Worm (Caenorhabditis elegans) whole organism, dauer: Measurements from ENCODE around the gene F16B4.2.

Experiments
- unc-62 ChIP-seq: sonication (generic microtip); optimal IDR thresholded peaks from 2 replicates; lab custom pipeline; 2017; ENCODE audit warnings: missing biosample characterization, missing genetic modification reagents, missing genetic modification characterization

Gene F16B4.2

DNA sequence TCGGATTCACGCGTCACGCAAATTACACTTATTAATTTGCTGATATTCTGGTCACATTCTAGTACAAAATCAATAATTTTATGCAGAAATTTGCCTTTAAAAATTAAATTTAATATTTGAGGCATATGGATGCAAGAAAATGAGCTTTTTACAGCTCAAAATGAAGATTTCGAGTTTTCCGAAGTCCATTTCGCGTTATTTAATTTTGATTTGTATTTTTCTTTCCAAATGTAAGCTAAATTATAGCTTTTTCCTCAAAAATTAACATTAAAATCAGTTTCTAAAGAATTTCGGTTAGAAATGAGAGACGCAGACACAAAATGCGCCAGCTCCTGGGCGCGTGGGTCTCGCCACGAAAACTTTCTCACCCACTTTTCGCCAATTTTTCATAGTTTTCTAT lies 13.9 kb upstream of the F16B4.2 start, which contains the start of gene F16B4.6:
F16B4.6 (plus strand) TSS at position 301 of the 400 bp plus-strand sequence.
- no peak for TF ChIP-seq unc-62 (GFP tag; lab: Kevin White, UChicago)

DNA sequence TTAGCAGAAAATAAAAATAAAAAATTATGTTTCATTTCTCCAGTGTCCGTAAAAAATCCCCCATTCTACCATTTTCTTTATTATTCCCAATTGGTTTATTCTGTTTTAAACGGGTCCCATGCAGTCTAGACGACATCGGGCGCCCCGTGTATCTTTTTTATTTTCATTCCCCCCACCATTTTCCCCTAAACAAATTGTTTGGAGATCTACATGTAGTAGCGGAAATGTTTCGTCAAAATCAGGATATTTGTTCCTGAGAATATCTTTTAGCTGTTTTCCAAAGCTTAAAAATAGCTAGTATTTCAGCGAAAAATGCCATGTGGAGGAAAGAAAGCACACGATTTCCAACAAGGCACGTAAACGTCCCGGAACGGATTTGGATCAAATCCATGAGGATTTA lies 12.7 kb upstream of the F16B4.2 start, which contains the start of gene F16B4.5:
F16B4.5 (plus strand) TSS at position 301 of the 400 bp plus-strand sequence.
- TF ChIP-seq unc-62 (GFP tag; lab: Kevin White, UChicago): no peak

DNA sequence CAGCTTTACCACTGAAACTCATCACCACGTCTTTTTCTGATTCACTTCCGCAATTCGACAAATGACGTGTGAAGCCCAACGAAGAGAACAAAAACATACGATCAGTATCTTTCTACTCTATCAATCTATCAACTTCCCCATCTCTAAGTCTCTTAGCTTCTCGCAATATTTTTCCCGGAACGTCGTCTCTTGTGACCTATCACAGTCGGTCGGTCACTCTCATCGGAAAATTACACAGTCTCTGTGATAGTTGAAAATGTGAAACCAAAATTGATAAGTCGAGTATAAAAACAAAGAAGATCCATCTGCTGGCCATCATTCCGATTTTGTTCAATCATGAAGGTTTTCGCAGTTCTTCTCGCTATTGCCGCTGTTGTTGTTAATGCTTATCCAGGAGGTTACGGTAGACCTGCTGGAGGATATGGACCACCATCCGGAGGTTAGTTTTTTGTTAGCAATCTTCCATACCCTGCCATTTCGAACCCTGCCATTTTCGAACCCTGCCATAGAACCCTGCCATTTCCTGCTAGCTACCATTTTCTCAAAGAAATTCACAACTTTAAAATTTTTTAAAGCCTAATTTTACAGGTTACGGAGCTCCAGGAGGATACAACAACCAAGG lies 6.9 kb upstream of the F16B4.2 start, which contains the start of gene F16B4.4:
F16B4.4 (plus strand) TSS at position 221 of the 622 bp plus-strand sequence.
- TF ChIP-seq unc-62 (GFP tag; lab: Kevin White, UChicago): no peak

DNA sequence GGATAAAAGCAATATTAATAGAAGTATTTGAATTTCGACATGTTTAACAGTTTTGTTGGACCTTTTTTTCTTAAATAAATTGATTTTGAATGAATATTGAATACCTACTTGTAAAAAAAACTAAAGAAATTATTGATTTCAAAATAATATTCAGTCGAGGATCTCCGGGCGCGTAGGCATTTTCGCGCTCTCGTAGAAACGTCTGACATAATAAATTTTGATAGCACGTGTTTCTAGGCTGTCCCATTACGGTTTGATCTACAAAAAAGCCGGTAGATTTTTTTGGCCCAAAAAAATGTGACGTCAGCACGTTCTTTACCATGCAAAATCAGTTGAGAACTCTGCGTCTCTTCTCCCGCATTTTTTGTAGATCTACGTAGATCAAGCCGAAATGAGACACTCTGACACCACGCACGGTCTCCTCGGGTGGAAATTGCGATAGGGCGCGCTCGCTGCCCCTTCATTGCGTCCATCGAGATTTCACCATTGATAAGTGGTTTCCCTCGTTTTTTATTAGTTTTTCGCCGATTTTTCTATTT lies 6.2 kb upstream of the F16B4.2 start:
- TF ChIP-seq unc-62 (GFP tag; lab: Kevin White, UChicago): no peak

DNA sequence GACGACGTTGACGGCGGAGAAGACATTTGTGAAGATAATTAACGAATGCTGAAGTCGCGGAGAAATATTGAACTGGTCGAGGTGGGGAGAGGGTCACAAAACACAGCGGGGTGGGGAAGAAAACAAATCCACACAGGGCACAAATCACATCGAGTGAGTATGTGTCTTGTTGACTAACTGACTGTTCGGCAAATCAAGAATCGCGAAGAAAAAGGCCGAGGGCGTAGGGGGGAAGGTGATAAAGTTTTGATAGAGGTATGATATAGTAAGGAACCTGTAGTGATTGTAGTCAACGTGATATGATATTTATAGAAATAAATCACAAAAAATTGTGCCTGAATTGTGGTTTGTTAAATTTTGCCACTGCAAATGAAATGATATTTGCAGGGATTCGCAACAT lies 7.0 kb downstream of the F16B4.2 start, which contains the start of gene nhr-178:
nhr-178 (minus strand) TSS at position 164 of the 400 bp plus-strand sequence.
- no peak for TF ChIP-seq unc-62 (GFP tag; lab: Kevin White, UChicago)

DNA sequence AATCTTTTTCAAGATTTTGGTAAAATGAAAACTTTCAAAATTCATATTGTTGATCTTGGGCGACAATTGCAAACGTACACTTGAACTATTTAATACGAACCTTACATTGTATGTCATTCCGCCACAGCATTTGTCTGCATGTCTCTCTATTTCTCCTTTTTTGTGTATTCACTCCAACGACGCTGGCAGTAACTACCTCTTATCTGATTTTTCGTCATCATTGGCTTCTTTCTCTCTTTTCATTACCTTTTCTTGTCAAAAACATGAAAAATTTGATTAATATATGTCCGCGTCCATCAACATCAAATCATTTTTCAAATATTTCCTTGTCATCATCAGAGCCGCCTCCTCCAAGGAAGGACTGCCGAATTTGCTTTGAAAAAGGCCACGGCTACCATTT lies 9.3 kb downstream of the F16B4.2 start, which contains the start of gene nhr-177:
nhr-177 (plus strand) TSS at position 167 of the 400 bp plus-strand sequence.
- no peak for TF ChIP-seq unc-62 (GFP tag; lab: Kevin White, UChicago)

DNA sequence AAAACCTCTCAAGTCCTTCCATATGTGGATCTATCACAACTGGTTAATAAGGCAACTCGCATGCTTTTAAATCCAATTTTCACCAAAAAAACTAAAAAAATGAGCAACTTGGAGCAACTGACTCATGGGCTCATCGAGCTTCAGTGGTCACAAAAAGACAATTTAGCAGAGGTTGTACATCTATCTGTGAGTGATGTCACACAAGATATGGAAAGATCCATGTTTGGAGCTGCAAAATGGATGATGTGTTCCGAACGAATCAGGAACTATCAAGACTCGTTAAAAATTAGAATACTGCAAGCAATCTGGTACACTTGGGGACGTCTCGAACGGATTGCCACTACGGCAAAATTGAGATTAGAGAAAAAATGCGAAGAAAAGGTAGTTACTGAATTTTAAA lies 10.7 kb downstream of the F16B4.2 start:
- no peak for TF ChIP-seq unc-62 (GFP tag; lab: Kevin White, UChicago)

DNA sequence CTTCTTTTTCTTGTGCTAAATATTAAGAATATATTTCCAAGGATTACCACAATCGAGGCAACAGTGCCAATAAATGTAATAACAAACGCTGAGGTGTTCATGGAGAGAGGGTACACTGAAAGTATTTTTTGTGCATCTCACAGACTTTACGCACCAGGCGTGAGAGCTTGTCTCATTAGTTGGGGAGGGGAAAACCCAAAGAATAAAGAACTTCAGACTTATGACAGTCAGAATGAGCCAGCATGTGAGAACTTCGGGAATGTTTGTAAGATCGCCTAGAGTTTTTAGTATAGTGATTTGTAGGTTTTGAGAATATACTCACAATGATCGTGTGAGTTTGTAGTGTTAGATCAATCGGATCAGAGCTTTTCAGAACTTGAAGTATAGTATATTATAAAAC lies 13.9 kb downstream of the F16B4.2 start, which contains the start of gene srbc-41:
srbc-41 (minus strand) TSS at position 101 of the 400 bp plus-strand sequence.
- no peak for TF ChIP-seq unc-62 (GFP tag; lab: Kevin White, UChicago)

DNA sequence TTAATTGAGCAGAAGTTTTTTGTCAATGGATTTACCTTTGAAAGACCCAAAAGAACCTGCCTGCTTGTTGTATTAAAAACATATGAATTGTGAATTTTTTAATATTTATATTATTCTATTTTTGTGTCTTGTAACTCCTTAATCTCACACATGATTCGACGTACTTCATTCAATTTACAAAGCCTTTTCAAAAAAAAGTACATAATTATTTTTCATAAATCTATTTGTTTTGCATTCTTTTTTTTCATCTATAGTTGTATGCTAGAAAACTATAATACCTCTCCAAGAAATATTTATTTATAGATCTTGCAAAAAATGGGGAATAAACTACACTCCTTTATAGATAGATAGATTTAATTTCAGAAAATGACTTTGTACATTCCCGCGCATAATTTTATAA lies 17.9 kb downstream of the F16B4.2 start, which contains the start of gene nhr-179:
nhr-179 (minus strand) TSS at position 101 of the 400 bp plus-strand sequence.
- no peak for TF ChIP-seq unc-62 (GFP tag; lab: Kevin White, UChicago)

DNA sequence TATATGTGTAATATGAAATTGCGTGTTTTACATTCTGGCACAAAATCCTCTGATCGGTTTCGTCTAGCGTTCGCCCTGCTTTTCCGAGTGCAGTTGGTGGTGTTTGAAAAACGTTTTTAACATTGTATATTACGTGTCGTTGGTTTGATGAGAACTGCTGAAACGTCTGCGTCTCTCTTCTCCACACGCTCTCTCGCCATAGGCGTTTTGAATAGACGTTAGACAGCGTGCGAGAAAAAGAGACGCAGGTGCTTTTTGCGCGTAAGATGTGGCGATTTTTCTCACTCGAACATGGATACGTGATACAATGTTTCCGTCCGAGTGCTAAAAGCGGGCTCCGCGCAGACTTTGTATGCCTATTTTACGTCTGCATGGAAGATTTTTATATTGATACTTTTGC lies 19.7 kb downstream of the F16B4.2 start:
- TF ChIP-seq unc-62 (GFP tag; lab: Kevin White, UChicago): no peak

DNA sequence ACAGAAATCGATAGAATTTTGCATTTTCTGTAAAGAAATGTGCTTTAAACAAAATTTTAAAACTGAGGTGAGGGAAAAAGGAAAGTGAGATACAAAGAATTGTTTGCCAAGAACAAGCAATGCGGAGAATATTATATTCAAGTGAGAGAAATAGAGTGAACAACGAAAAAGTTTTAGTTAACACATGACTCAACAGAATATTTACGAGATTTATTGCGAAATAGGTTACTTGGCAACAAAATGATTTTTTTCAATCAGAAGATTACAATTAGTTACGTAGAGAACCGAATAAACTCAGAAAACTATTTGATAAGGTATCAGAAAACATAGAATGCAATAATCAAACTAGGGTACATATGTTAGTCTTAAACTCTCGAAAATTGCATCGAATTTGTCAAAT lies 20.7 kb downstream of the F16B4.2 start, which contains the start of gene nhr-117:
nhr-117 (minus strand) TSS at position 27 of the 400 bp plus-strand sequence.
- no peak for TF ChIP-seq unc-62 (GFP tag; lab: Kevin White, UChicago)

DNA sequence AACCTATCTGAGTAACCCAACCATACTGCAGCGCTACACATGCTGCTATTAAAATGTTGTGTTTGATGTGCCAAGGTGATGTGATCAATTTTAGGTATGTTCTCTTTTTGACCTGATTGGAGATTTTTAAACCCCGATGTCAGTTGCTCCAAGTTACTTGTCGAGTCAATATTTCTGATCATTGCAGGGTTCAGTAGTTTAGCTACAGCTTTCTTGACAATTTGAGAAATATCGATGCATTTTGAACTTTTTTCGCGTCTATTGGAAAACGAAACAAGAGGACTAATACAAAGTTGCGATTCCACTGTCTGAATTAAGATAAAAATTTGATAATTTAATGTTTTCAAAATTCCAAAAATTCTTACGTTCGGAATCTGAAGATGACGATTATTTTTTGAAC lies 22.6 kb downstream of the F16B4.2 start:
- no peak for TF ChIP-seq unc-62 (GFP tag; lab: Kevin White, UChicago)

DNA sequence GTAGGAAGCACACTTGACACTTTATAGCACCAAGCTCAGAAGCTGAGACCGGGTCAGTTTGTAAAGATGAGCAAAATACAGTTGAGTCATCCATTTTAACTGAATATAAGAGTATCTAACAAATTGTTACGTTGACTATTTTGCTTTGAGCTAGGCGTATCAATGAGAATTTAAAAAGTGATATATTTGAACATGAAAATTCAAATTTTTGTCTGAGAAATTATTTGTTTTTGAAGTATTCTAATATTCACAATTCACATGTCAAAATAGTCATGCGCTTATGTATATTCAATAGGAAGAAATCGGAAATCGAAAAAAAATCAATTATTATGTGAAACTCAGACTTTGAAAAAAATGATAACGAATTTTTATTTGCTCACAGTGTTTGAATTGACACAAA lies 23.5 kb downstream of the F16B4.2 start, which contains the start of gene nhr-110:
nhr-110 (minus strand) TSS at position 101 of the 400 bp plus-strand sequence.
- TF ChIP-seq unc-62 (GFP tag; lab: Kevin White, UChicago): no peak

DNA sequence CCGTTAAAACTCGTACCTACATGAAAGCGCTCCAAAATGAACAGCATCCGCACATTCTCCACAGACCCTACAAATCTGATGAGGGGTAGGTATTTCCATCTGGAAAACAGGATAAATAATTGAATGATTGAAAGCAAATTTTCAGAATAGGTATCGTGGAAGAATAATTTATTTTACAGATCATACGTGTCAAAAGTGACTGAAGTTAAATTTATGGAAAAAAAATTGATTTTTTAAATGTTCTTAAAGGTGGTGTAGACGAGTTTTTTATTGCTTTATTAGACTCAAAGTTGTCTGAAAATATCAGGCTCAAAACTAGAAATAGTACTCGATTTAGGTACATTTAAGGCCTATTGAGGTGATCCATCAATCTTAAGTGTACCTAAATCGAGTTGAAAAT lies 25.9 kb downstream of the F16B4.2 start, which contains the start of gene nhr-237:
nhr-237 (minus strand) TSS at position 101 of the 400 bp plus-strand sequence.
- TF ChIP-seq unc-62 (GFP tag; lab: Kevin White, UChicago): no peak

DNA sequence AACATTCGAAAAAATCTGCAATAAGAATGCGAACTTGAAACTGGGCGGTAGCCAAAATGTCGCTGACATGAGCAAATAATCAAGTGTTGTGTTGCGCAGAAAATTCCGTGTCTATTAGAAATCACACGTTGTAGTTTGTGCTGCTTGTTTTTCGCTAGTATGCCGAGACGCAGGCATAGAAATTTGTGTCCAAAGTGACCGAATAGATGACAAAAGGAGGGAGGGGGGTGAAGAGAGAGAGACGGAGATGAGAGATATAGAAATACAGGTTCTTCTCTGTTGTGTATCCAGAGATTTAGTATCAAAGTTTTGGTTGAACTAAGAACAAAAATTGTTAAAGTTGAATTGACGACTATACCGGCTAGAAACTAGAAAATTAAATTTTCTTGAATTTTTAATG lies 26.4 kb downstream of the F16B4.2 start:
- no peak for TF ChIP-seq unc-62 (GFP tag; lab: Kevin White, UChicago)

DNA sequence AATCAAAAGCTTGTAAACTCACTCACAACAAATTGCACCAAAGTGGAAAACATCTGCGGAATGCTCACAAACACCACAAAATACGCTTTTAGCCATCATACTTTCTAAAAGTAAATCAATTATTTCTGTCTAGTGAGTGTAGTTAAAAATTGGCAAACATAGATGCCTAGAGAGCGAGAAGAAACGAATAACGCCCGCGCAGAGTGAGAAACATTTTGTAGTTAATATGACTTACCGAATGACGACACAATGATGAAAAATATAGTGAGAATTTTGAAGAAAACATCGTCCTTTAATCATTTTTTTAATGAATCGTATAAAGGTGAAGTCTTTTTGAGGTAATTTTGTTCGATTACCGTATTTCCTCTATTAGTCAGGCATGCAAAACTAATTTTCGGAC lies 28.5 kb downstream of the F16B4.2 start, which contains the start of gene nhr-238:
nhr-238 (minus strand) TSS at position 104 of the 400 bp plus-strand sequence.
- no peak for TF ChIP-seq unc-62 (GFP tag; lab: Kevin White, UChicago)
